Fruit fly (Drosophila melanogaster) whole organism: ENCODE data around the gene brat.

Experiments used
- CG8478 ChIP-seq: fragments of >200 bp; optimal IDR thresholded peaks from 2 replicates; lab custom pipeline; 2018; ENCODE audit warnings: inconsistent platforms
- Dll ChIP-seq: fragments of >200 bp; optimal IDR thresholded peaks from 2 replicates; lab custom pipeline; 2017
- EcR ChIP-seq, 2 experiments: fragments of >200 bp; optimal IDR thresholded peaks; 2 replicates each; lab custom pipeline; 2017; ENCODE audit warnings: missing biosample characterization in 2 of 2, missing genetic modification characterization in 2 of 2, missing genetic modification reagents in 2 of 2
- pan ChIP-seq: fragments of >200 bp; optimal IDR thresholded peaks from 2 replicates; lab custom pipeline; 2017
- psq ChIP-seq: fragments of >200 bp; optimal IDR thresholded peaks from 2 replicates; lab custom pipeline; 2017
- usp ChIP-seq: fragments of >200 bp; optimal IDR thresholded peaks from 2 replicates; lab custom pipeline; 2017; ENCODE audit warnings: missing biosample characterization, missing genetic modification characterization, mixed read lengths

- no peak for TF ChIP-seq psq
- no peak for TF ChIP-seq usp (GFP tag; lab: Kevin White, UChicago)
- no peak for TF ChIP-seq Dll (lab: Kevin White, UChicago)
- no peak for TF ChIP-seq EcR (GFP tag; optimal IDR thresholded peaks at IDR 0.05; lab: Kevin White, UChicago)
- TF ChIP-seq pan (lab: Kevin White, UChicago): no peak
- no peak for TF ChIP-seq CG8478 (lab: Kevin White, UChicago)
Observed at dm6 chr2L:19098668-19099067, 34.9 kb upstream of the brat start.
